Worm (Caenorhabditis elegans): ENCODE data around the gene F42A10.5.

- no peak for TF ChIP-seq ref-1 (GFP tag; conservative IDR thresholded peaks at IDR 0.05)
- TF ChIP-seq med-1 (GFP tag; optimal IDR thresholded peaks at IDR 0.05; ENCODE audit: insufficient read depth): no peak
- TF ChIP-seq klf-2 (GFP tag; conservative IDR thresholded peaks at IDR 0.05): no peak
- TF ChIP-seq T22C8.4 (GFP tag; IDR thresholded peaks at IDR 0.05): no peak
- no peak for TF ChIP-seq ztf-23 (GFP tag; IDR thresholded peaks at IDR 0.05)
- TF ChIP-seq tab-1 (GFP tag; IDR thresholded peaks at IDR 0.05): no peak
- no peak for TF ChIP-seq flt-1 (GFP tag; IDR thresholded peaks at IDR 0.05)
- no peak for TF ChIP-seq ztf-29 (GFP tag; IDR thresholded peaks at IDR 0.05)
- no peak for TF ChIP-seq cog-1 (tag; optimal IDR thresholded peaks at IDR 0.05)
These were observed 4.6 kb downstream of the F42A10.5 start, which contains the start of gene efk-1 for ce11 chrIII:6168497-6169227.
